Fruit fly (Drosophila melanogaster): ENCODE data around the gene CG4116.

Gene CG4116

DNA sequence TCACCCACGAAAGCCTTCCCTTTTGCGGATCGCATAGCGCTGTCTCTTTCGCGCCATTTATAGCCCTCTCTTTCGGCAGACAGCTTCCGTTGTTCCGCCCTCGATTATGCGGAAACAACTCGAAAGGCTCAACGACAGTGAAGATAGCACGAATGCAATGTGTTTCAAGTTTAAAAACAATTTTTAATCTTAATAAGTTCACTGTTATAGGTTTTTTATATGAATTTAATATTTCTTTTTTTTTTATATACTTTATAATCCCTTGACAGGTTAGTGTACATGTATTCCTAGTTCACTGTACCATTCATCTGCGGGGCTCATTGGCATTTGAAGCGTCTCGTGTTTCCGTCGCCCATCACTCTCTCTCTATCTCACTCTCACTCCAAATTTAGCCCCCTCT is 29.0 kb upstream of the CG4116 start (continued):
- TF ChIP-seq CG18262 (tag; optimal IDR thresholded peaks at IDR 0.05), result no peak
- no peak for TF ChIP-seq CG8924 (tag; optimal IDR thresholded peaks at IDR 0.05)
- TF ChIP-seq CG18476 (GFP tag; optimal IDR thresholded peaks at IDR 0.05), result no peak
- no peak for TF ChIP-seq usp (GFP tag; optimal IDR thresholded peaks at IDR 0.05)
- TF ChIP-seq tll (GFP tag; optimal IDR thresholded peaks at IDR 0.05), result no peak
- TF ChIP-seq scrt (GFP tag; optimal IDR thresholded peaks at IDR 0.05), result no peak
- TF ChIP-seq CG12219 (GFP tag; optimal IDR thresholded peaks at IDR 0.05), result no peak
- TF ChIP-seq hth (optimal IDR thresholded peaks at IDR 0.05), result no peak
- no peak for TF ChIP-seq CG14965 (GFP tag; optimal IDR thresholded peaks at IDR 0.05; ENCODE audit: borderline replicate concordance)
- TF ChIP-seq z (GFP tag; IDR thresholded peaks at IDR 0.05), result no peak
- TF ChIP-seq chn (GFP tag; optimal IDR thresholded peaks at IDR 0.05), result no peak
- TF ChIP-seq CG1024 (GFP tag; IDR thresholded peaks at IDR 0.05), result peak; percentile 54
- TF ChIP-seq CG4328 (GFP tag; optimal IDR thresholded peaks at IDR 0.05), result no peak
- no peak for TF ChIP-seq HmgD (GFP tag; optimal IDR thresholded peaks at IDR 0.05)
- no peak for TF ChIP-seq CG6854 (GFP tag; optimal IDR thresholded peaks at IDR 0.05)
- no peak for TF ChIP-seq CG12071 (GFP tag; optimal IDR thresholded peaks at IDR 0.05)
- no peak for TF ChIP-seq CG1792 (GFP tag; optimal IDR thresholded peaks at IDR 0.05)
- peak; percentile 19 for TF ChIP-seq CG9727 (GFP tag; optimal IDR thresholded peaks at IDR 0.05)
- no peak for TF ChIP-seq onecut (GFP tag; IDR thresholded peaks at IDR 0.05)
- peak; percentile 61 for TF ChIP-seq phol (tag; optimal IDR thresholded peaks at IDR 0.05)
- TF ChIP-seq tio (GFP tag; optimal IDR thresholded peaks at IDR 0.05), result no peak
- no peak for TF ChIP-seq tap (tag; optimal IDR thresholded peaks at IDR 0.05)
- TF ChIP-seq Asciz (GFP tag; optimal IDR thresholded peaks at IDR 0.05), result peak; percentile 27
- no peak for TF ChIP-seq fu2 (GFP tag; optimal IDR thresholded peaks at IDR 0.05)
- TF ChIP-seq PHDP (tag; optimal IDR thresholded peaks at IDR 0.05), result no peak
- TF ChIP-seq CrebB (tag; optimal IDR thresholded peaks at IDR 0.05), result no peak
- TF ChIP-seq nerfin-1 (tag; optimal IDR thresholded peaks at IDR 0.05), result no peak
- no peak for TF ChIP-seq CG7928 (GFP tag; optimal IDR thresholded peaks at IDR 0.05)
- no peak for TF ChIP-seq sd (tag; optimal IDR thresholded peaks at IDR 0.05)
- no peak for TF ChIP-seq mirr (GFP tag; optimal IDR thresholded peaks at IDR 0.05)
- no peak for TF ChIP-seq CG5180 (GFP tag; optimal IDR thresholded peaks at IDR 0.05)
- no peak for TF ChIP-seq pros (GFP tag; optimal IDR thresholded peaks at IDR 0.05)
- TF ChIP-seq ase (GFP tag; IDR thresholded peaks at IDR 0.05), result no peak
- TF ChIP-seq D (optimal IDR thresholded peaks at IDR 0.05), result no peak
- peak; percentile 11 for TF ChIP-seq D (GFP tag; optimal IDR thresholded peaks at IDR 0.05)
- peak; percentile 66 for TF ChIP-seq Med (GFP tag)
- no peak for TF ChIP-seq CG10274 (GFP tag; optimal IDR thresholded peaks at IDR 0.05)
- TF ChIP-seq CG2889 (GFP tag; IDR thresholded peaks at IDR 0.05), result no peak
- no peak for TF ChIP-seq CG12942 (GFP tag; optimal IDR thresholded peaks at IDR 0.05)
- TF ChIP-seq Awh (GFP tag; IDR thresholded peaks at IDR 0.05), result no peak
- no peak for TF ChIP-seq tx (GFP tag; optimal IDR thresholded peaks at IDR 0.05)
- TF ChIP-seq CG14667 (GFP tag; IDR thresholded peaks at IDR 0.05), result no peak
- TF ChIP-seq nerfin-2 (GFP tag; IDR thresholded peaks at IDR 0.05; ENCODE audit: partially characterized antibody), result no peak
- no peak for TF ChIP-seq CG7963 (GFP tag; IDR thresholded peaks at IDR 0.05; ENCODE audit: partially characterized antibody)
- no peak for TF ChIP-seq CG18764 (GFP tag; optimal IDR thresholded peaks at IDR 0.05)
- TF ChIP-seq TFAM (GFP tag; optimal IDR thresholded peaks at IDR 0.05), result no peak
- TF ChIP-seq al (GFP tag; IDR thresholded peaks at IDR 0.05), result no peak
- peak; percentile 41 for TF ChIP-seq CG8388 (GFP tag; optimal IDR thresholded peaks at IDR 0.05)
- TF ChIP-seq shn (GFP tag; optimal IDR thresholded peaks at IDR 0.05), result no peak
- no peak for TF ChIP-seq sug (tag; optimal IDR thresholded peaks at IDR 0.05)
- peak; percentile 29 for TF ChIP-seq CG15696 (tag; optimal IDR thresholded peaks at IDR 0.05)
- no peak for TF ChIP-seq CG32767 (GFP tag; IDR thresholded peaks at IDR 0.05)
